Worm (Caenorhabditis elegans) whole organism, L3 larva: ENCODE data around the gene D2096.10.

Experiments
- R02D3.7 ChIP-seq: fragments of 150-350 bp; optimal IDR thresholded peaks from 2 replicates; lab custom pipeline; 2014; ENCODE audit warnings: missing biosample characterization, missing genetic modification characterization
- ZK546.5 ChIP-seq: sonication (generic microtip); optimal IDR thresholded peaks from 2 replicates; lab custom pipeline; 2017; ENCODE audit warnings: missing biosample characterization, missing genetic modification characterization
- aly-2 ChIP-seq: fragments of 150-350 bp; optimal IDR thresholded peaks from 2 replicates; lab custom pipeline; 2014; ENCODE audit warnings: missing biosample characterization, missing genetic modification characterization
- ama-1 ChIP-seq: fragments of 150-350 bp; optimal IDR thresholded peaks from 2 replicates; lab custom pipeline; 2018
- ceh-16 ChIP-seq: sonication (generic microtip); optimal IDR thresholded peaks from 2 replicates; lab custom pipeline; 2017; ENCODE audit warnings: missing biosample characterization, missing genetic modification characterization
- ceh-28 ChIP-seq: fragments of 150-350 bp; optimal IDR thresholded peaks from 2 replicates; lab custom pipeline; 2014; ENCODE audit warnings: missing biosample characterization, missing genetic modification reagents, missing genetic modification characterization
- ceh-82 ChIP-seq: fragments of 150-350 bp; optimal IDR thresholded peaks from 2 replicates; lab custom pipeline; 2014; ENCODE audit warnings: missing biosample characterization, missing genetic modification characterization
- ceh-9 ChIP-seq: sonication (generic microtip); optimal IDR thresholded peaks from 2 replicates; lab custom pipeline; 2018; ENCODE audit warnings: missing biosample characterization, missing genetic modification characterization
- daf-12 ChIP-seq: fragments of 150-350 bp; optimal IDR thresholded peaks from 2 replicates; lab custom pipeline; 2014; ENCODE audit warnings: missing biosample characterization, missing genetic modification reagents, missing genetic modification characterization
- egl-27 ChIP-seq: sonication (generic microtip); optimal IDR thresholded peaks from 4 replicates; lab custom pipeline; 2017; ENCODE audit warnings: missing biosample characterization, missing genetic modification reagents, missing genetic modification characterization
- elt-1 ChIP-seq: fragments of 150-350 bp; optimal IDR thresholded peaks from 2 replicates; lab custom pipeline; 2014; ENCODE audit warnings: missing biosample characterization, missing genetic modification characterization
- elt-2 ChIP-seq: sonication (generic microtip); optimal IDR thresholded peaks from 2 replicates; lab custom pipeline; 2016; ENCODE audit warnings: missing genetic modification reagents, mild to moderate bottlenecking, missing genetic modification characterization, missing compliant biosample characterization
- fkh-10 ChIP-seq: sonication (generic microtip); optimal IDR thresholded peaks from 2 replicates; lab custom pipeline; 2017; ENCODE audit warnings: missing biosample characterization, missing genetic modification reagents, missing genetic modification characterization
- fkh-2 ChIP-seq: fragments of 150-350 bp; optimal IDR thresholded peaks from 2 replicates; lab custom pipeline; 2014; ENCODE audit warnings: missing biosample characterization, missing genetic modification reagents, missing genetic modification characterization
- fos-1 ChIP-seq: fragments of 150-350 bp; optimal IDR thresholded peaks from 2 replicates; lab custom pipeline; 2014; ENCODE audit warnings: missing biosample characterization, missing genetic modification characterization
- lin-15B ChIP-seq: fragments of 150-350 bp; optimal IDR thresholded peaks from 2 replicates; lab custom pipeline; 2014; ENCODE audit warnings: missing biosample characterization, missing genetic modification characterization
- lsy-12 ChIP-seq: sonication (generic microtip); optimal IDR thresholded peaks from 2 replicates; lab custom pipeline; 2016; ENCODE audit warnings: mild to moderate bottlenecking, missing genetic modification characterization, missing compliant biosample characterization
- mdl-1 ChIP-seq: fragments of 150-350 bp; optimal IDR thresholded peaks from 2 replicates; lab custom pipeline; 2014; ENCODE audit warnings: missing biosample characterization, missing genetic modification characterization
- mml-1 ChIP-seq: fragments of 150-350 bp; sonication (generic microtip); optimal IDR thresholded peaks from 3 replicates; lab custom pipeline; 2014; ENCODE audit warnings: missing biosample characterization, missing genetic modification characterization
- nfya-1 ChIP-seq: sonication (generic microtip); optimal IDR thresholded peaks from 2 replicates; lab custom pipeline; 2017; ENCODE audit warnings: missing genetic modification characterization, mild to moderate bottlenecking, missing compliant biosample characterization, antibody characterized with exemption, moderate library complexity; ENCODE audit not compliant: insufficient read depth
- nhr-11 ChIP-seq: fragments of 150-350 bp; optimal IDR thresholded peaks from 2 replicates; lab custom pipeline; 2014; ENCODE audit warnings: missing biosample characterization, missing genetic modification characterization
- nhr-12 ChIP-seq: fragments of 150-350 bp; optimal IDR thresholded peaks from 2 replicates; lab custom pipeline; 2014; ENCODE audit warnings: missing biosample characterization, missing genetic modification characterization
- nhr-25 ChIP-seq: sonication (generic microtip); optimal IDR thresholded peaks from 2 replicates; lab custom pipeline; 2017; ENCODE audit warnings: missing biosample characterization, missing genetic modification characterization
- nhr-28 ChIP-seq: fragments of 150-350 bp; optimal IDR thresholded peaks from 2 replicates; lab custom pipeline; 2014; ENCODE audit warnings: missing biosample characterization, missing genetic modification characterization
- nhr-43 ChIP-seq: sonication (generic microtip); optimal IDR thresholded peaks from 2 replicates; lab custom pipeline; 2016; ENCODE audit warnings: mild to moderate bottlenecking, missing genetic modification characterization, missing compliant biosample characterization; ENCODE audit not compliant: poor library complexity, severe bottlenecking
- nhr-76 ChIP-seq: fragments of 150-350 bp; sonication (generic microtip); optimal IDR thresholded peaks from 5 replicates; lab custom pipeline; 2014; ENCODE audit warnings: missing biosample characterization, missing genetic modification characterization
- nhr-77 ChIP-seq: fragments of 150-350 bp; optimal IDR thresholded peaks from 2 replicates; lab custom pipeline; 2014; ENCODE audit warnings: missing biosample characterization, missing genetic modification characterization
- pha-4 ChIP-seq: fragments of 150-350 bp; optimal IDR thresholded peaks from 2 replicates; lab custom pipeline; 2014; ENCODE audit warnings: missing biosample characterization, missing genetic modification reagents, missing genetic modification characterization
- pqm-1 ChIP-seq: fragments of 150-350 bp; optimal IDR thresholded peaks from 2 replicates; lab custom pipeline; 2017; ENCODE audit warnings: missing biosample characterization, missing genetic modification characterization, inconsistent platforms
- skn-1 ChIP-seq: fragments of 150-350 bp; optimal IDR thresholded peaks from 2 replicates; lab custom pipeline; 2014; ENCODE audit warnings: missing biosample characterization, missing genetic modification characterization
- tbx-2 ChIP-seq: sonication (generic microtip); optimal IDR thresholded peaks from 2 replicates; lab custom pipeline; 2016; ENCODE audit warnings: mild to moderate bottlenecking, missing genetic modification characterization, missing compliant biosample characterization
- unc-39 ChIP-seq: sonication (generic microtip); optimal IDR thresholded peaks from 4 replicates; lab custom pipeline; 2017; ENCODE audit warnings: missing biosample characterization, missing genetic modification characterization
- unc-62 ChIP-seq: fragments of 150-350 bp; sonication (generic microtip); optimal IDR thresholded peaks from 4 replicates; lab custom pipeline; 2014; ENCODE audit warnings: missing biosample characterization, missing genetic modification reagents, missing genetic modification characterization
- ztf-11 ChIP-seq: fragments of 150-350 bp; optimal IDR thresholded peaks from 2 replicates; lab custom pipeline; 2014; ENCODE audit warnings: missing biosample characterization, missing genetic modification characterization
- ztf-4 ChIP-seq: fragments of 150-350 bp; optimal IDR thresholded peaks from 2 replicates; lab custom pipeline; 2014; ENCODE audit warnings: missing biosample characterization, missing genetic modification characterization

Gene D2096.10

ce11 chrIV:8347051-8347450, 42.0 kb downstream of the D2096.10 start, which contains the start of the genes F17E9.18 and F17E9.15:
TSS of gene F17E9.18 (minus strand) at chrIV:8347151.
TSS of gene F17E9.15 (plus strand) at chrIV:8347418.
- TF ChIP-seq fkh-2 (tag; lab: Kevin White, UChicago) = no peak
- TF ChIP-seq mdl-1 = no peak
- TF ChIP-seq nhr-12 (tag; lab: Kevin White, UChicago) = no peak
- TF ChIP-seq elt-2 = no peak
- no peak for TF ChIP-seq R02D3.7 (tag; lab: Kevin White, UChicago)
- TF ChIP-seq nfya-1 = no peak
- TF ChIP-seq, all 47 proteins: peak for 0

ce11 chrIV:8345518-8345917, 43.5 kb downstream of the D2096.10 start, which contains the start of gene F17E9.5:
TSS of gene F17E9.5 (plus strand) at chrIV:8345818.
- TF ChIP-seq fkh-2 (tag; lab: Kevin White, UChicago) (no peak), elt-2 (no peak), nhr-77 (tag; lab: Kevin White, UChicago) (no peak), daf-12 (no peak), nhr-11 (tag; lab: Kevin White, UChicago) (no peak), pha-4 (no peak), fkh-10 (GFP tag; lab: Kevin White, UChicago) (no peak), ztf-11 (tag; lab: Kevin White, UChicago) (no peak), nhr-43 (tag; lab: Kevin White, UChicago) (no peak), fos-1 (tag; lab: Kevin White, UChicago) (no peak), mdl-1 (no peak), mml-1 (tag; lab: Kevin White, UChicago) (no peak), unc-39 (tag; lab: Kevin White, UChicago) (no peak), nhr-76 (tag; lab: Kevin White, UChicago) (no peak), tbx-2 (tag; lab: Kevin White, UChicago) (no peak), ceh-9 (tag; lab: Kevin White, UChicago) (no peak), ztf-4 (tag; lab: Kevin White, UChicago) (no peak), elt-1 (tag; lab: Kevin White, UChicago) (no peak), aly-2 (tag; lab: Kevin White, UChicago) (no peak), egl-27 (no peak)

DNA sequence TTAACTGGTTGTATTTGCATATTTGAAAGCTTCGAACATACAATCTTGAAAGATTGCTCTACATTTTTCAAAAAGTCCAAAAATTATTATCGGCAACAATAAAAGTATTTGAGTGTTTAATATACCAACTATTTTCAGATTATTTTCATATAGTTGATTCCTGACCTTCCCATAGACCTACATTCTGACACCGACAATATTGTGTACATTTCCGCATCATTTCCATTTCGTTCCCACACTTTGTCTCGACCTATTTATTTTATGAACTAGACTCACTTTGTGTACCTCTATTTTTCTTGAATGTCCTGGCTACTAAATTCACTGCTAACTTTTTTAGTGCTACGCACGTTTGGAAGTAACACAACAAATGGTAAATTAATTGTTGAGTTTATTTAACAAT, 46.7 kb downstream of the D2096.10 start, which contains the start of gene lgc-5:
Gene lgc-5, plus strand, starts transcription at position 301 of the 400 bp plus-strand sequence.
- TF ChIP-seq nhr-28 (tag; lab: Kevin White, UChicago) = no peak
- no peak for TF ChIP-seq ceh-28 (tag; lab: Kevin White, UChicago)
- TF ChIP-seq nfya-1 = no peak
- no peak for TF ChIP-seq skn-1 (tag; lab: Kevin White, UChicago)
- TF ChIP-seq fkh-2 (tag; lab: Kevin White, UChicago) = no peak
- TF ChIP-seq ztf-11 (tag; lab: Kevin White, UChicago) = no peak
- TF ChIP-seq ZK546.5 (tag; lab: Kevin White, UChicago) = no peak
- TF ChIP-seq egl-27 = no peak
- TF ChIP-seq elt-1 (tag; lab: Kevin White, UChicago) = no peak
- no peak for TF ChIP-seq nhr-25 (tag; lab: Kevin White, UChicago)
- TF ChIP-seq pqm-1 (tag; lab: Kevin White, UChicago) = no peak
- no peak for TF ChIP-seq mml-1 (tag; lab: Kevin White, UChicago)
- no peak for TF ChIP-seq nhr-76 (tag; lab: Kevin White, UChicago)
- no peak for TF ChIP-seq ztf-4 (tag; lab: Kevin White, UChicago)
- no peak for TF ChIP-seq unc-62 (GFP tag; lab: Kevin White, UChicago)
- TF ChIP-seq lin-15B (tag; lab: Kevin White, UChicago) = no peak
- TF ChIP-seq ceh-82 (tag; lab: Kevin White, UChicago) = no peak

DNA sequence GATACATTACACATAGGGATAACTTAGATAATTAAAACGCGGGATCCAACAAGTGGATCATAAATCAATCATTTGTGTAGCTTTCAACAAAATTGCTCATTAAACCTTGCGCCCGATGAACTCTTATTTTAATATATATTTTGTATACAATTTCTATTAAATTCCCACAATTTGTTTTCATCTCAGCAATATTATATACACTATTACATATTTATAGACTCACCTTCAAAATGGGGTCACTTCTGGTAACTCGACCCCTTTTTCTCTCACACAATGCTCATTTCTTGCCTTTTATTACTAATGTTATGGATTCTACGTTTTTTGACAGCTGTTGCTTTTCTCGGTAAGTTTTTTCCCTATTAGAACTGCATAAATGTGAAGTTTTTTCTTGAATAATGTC, 49.4 kb downstream of the D2096.10 start, which contains the start of gene lgc-6:
Gene lgc-6, plus strand, starts transcription at position 301 of the 400 bp plus-strand sequence.
- no peak for TF ChIP-seq ceh-16 (tag; lab: Kevin White, UChicago)
- no peak for TF ChIP-seq unc-39 (tag; lab: Kevin White, UChicago)
- no peak for TF ChIP-seq fos-1 (tag; lab: Kevin White, UChicago)
- TF ChIP-seq nhr-43 (tag; lab: Kevin White, UChicago) = no peak
- no peak for TF ChIP-seq ama-1
- no peak for TF ChIP-seq lsy-12 (tag; lab: Kevin White, UChicago)
